Worm (Caenorhabditis elegans) whole organism, late embryonic: Measurements from ENCODE around the gene snb-2.

Experiments used
- ceh-22 ChIP-seq: sonication (generic microtip); optimal IDR thresholded peaks from 2 replicates; lab custom pipeline; 2017; ENCODE audit warnings: missing biosample characterization, missing genetic modification characterization
- ceh-45 ChIP-seq: fragments of 200-800 bp; sonication (Bioruptor generic); IDR thresholded peaks from 2 replicates; pipeline ENCODE4 v1.3.6; 2022; ENCODE audit warnings: missing genetic modification reagents, missing genetic modification characterization, missing compliant biosample characterization
- ceh-9 ChIP-seq: sonication (generic microtip); optimal IDR thresholded peaks from 2 replicates; lab custom pipeline; 2016; ENCODE audit warnings: mild to moderate bottlenecking, missing genetic modification characterization, inconsistent platforms, missing compliant biosample characterization
- nhr-11 ChIP-seq: fragments of 150-350 bp; optimal IDR thresholded peaks from 2 replicates; lab custom pipeline; 2014; ENCODE audit warnings: missing biosample characterization, missing genetic modification characterization
- tbx-2 ChIP-seq: sonication (generic microtip); optimal IDR thresholded peaks from 2 replicates; lab custom pipeline; 2016; ENCODE audit warnings: missing genetic modification characterization, missing compliant biosample characterization

DNA sequence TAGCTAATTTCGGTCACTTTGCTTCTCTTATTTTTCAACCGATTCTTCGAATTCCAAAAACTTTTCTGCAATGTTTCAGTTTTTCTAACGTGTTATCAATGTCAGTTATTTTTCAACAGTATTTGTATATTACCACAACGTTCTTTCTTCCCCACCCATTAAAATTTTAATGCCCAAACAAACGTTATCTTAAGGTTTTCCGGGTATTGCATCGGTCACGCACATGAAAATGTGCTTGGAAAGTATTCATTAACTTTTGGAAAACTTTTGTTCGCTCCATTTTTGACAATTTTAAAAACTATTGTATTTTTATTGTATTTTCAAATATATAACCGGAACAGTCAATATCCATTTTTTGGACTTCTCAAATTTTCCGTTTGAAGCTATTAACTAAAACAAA lies 49.6 kb downstream of the snb-2 start:
- TF ChIP-seq ceh-22 (tag; lab: Kevin White, UChicago), result no peak
- no peak for TF ChIP-seq ceh-9 (tag; lab: Kevin White, UChicago)
- no peak for TF ChIP-seq tbx-2 (tag; lab: Kevin White, UChicago)
- no peak for TF ChIP-seq nhr-11 (tag; lab: Kevin White, UChicago)
- no peak for TF ChIP-seq ceh-45 (GFP tag; lab: Robert Waterston, UW)
